Worm (Caenorhabditis elegans) whole organism, L1 larva: ENCODE results near the gene F43C11.6.

Experiments
- C04F5.9 ChIP-seq: sonication (generic microtip); optimal IDR thresholded peaks from 2 replicates; lab custom pipeline; 2016; ENCODE audit warnings: missing genetic modification characterization, missing compliant biosample characterization
- C16A3.4 ChIP-seq: fragments of 150-350 bp; optimal IDR thresholded peaks from 2 replicates; lab custom pipeline; 2014; ENCODE audit warnings: missing biosample characterization, missing genetic modification characterization
- Y116A8C.19 ChIP-seq: sonication (generic microtip); optimal IDR thresholded peaks from 2 replicates; lab custom pipeline; 2016; ENCODE audit warnings: missing compliant biosample characterization, missing genetic modification characterization, borderline replicate concordance
- aha-1 ChIP-seq: fragments of 150-350 bp; optimal IDR thresholded peaks from 2 replicates; lab custom pipeline; 2014; ENCODE audit warnings: missing biosample characterization, missing genetic modification characterization
- aly-2 ChIP-seq: fragments of 150-350 bp; optimal IDR thresholded peaks from 2 replicates; lab custom pipeline; 2014; ENCODE audit warnings: missing biosample characterization, missing genetic modification characterization
- ceh-8 ChIP-seq: fragments of 200-800 bp; sonication (Bioruptor generic); optimal IDR thresholded peaks from 2 replicates; lab custom pipeline; 2018; ENCODE audit warnings: mild to moderate bottlenecking, missing genetic modification characterization, moderate library complexity, missing compliant biosample characterization
- ceh-82 ChIP-seq, 3 experiments: fragments of 150-350 bp in 1 of 3; sonication (generic microtip) in 2 of 3; optimal IDR thresholded peaks; 2 replicates each; lab custom pipeline; 2014 to 2017; ENCODE audit warnings: missing biosample characterization in 3 of 3, missing genetic modification characterization in 3 of 3
- ceh-90 ChIP-seq: sonication (generic microtip); optimal IDR thresholded peaks from 2 replicates; lab custom pipeline; 2016; ENCODE audit warnings: missing genetic modification characterization, missing compliant biosample characterization
- ces-1 ChIP-seq: fragments of 150-350 bp; optimal IDR thresholded peaks from 2 replicates; lab custom pipeline; 2014; ENCODE audit warnings: missing biosample characterization, missing genetic modification reagents, missing genetic modification characterization
- efl-3 ChIP-seq: fragments of 200-800 bp; sonication (Bioruptor generic); optimal IDR thresholded peaks from 2 replicates; lab custom pipeline; 2018; ENCODE audit warnings: mild to moderate bottlenecking, missing genetic modification characterization, missing compliant biosample characterization
- egl-13 ChIP-seq: sonication (generic microtip); optimal IDR thresholded peaks from 2 replicates; lab custom pipeline; 2016; ENCODE audit warnings: missing genotype, missing genetic modification reagents, missing genetic modification characterization, missing compliant biosample characterization
- elt-2 ChIP-seq: sonication (generic microtip); optimal IDR thresholded peaks from 2 replicates; lab custom pipeline; 2016; ENCODE audit warnings: missing genetic modification characterization, mild to moderate bottlenecking, inconsistent platforms, missing compliant biosample characterization, missing genetic modification reagents
- irx-1 ChIP-seq: sonication (generic microtip); optimal IDR thresholded peaks from 2 replicates; lab custom pipeline; 2016; ENCODE audit warnings: missing genetic modification characterization, missing compliant biosample characterization
- isw-1 ChIP-seq: fragments of 200-800 bp; sonication (Bioruptor generic); IDR thresholded peaks from 2 replicates; pipeline ENCODE4 v1.3.6; 2022; ENCODE audit warnings: missing genetic modification characterization, missing compliant biosample characterization
- lin-39 ChIP-seq: fragments of 150-350 bp; optimal IDR thresholded peaks from 2 replicates; lab custom pipeline; 2014; ENCODE audit warnings: missing biosample characterization, missing genetic modification reagents, missing genetic modification characterization
- lir-3 ChIP-seq: sonication (generic microtip); optimal IDR thresholded peaks from 2 replicates; lab custom pipeline; 2016; ENCODE audit warnings: mild to moderate bottlenecking, missing genetic modification characterization, moderate library complexity, missing compliant biosample characterization; ENCODE audit not compliant: poor library complexity
- nhr-11 ChIP-seq: fragments of 150-350 bp; optimal IDR thresholded peaks from 2 replicates; lab custom pipeline; 2014; ENCODE audit warnings: missing biosample characterization, missing genetic modification characterization
- nhr-20 ChIP-seq: sonication (generic microtip); optimal IDR thresholded peaks from 2 replicates; lab custom pipeline; 2016; ENCODE audit warnings: mild to moderate bottlenecking, missing genetic modification characterization, missing compliant biosample characterization
- nhr-71 ChIP-seq: sonication (generic microtip); optimal IDR thresholded peaks from 2 replicates; lab custom pipeline; 2016; ENCODE audit warnings: mild to moderate bottlenecking, missing genetic modification characterization, moderate library complexity, missing compliant biosample characterization
- nhr-76 ChIP-seq: sonication (generic microtip); optimal IDR thresholded peaks from 2 replicates; lab custom pipeline; 2017; ENCODE audit warnings: missing biosample characterization, missing genetic modification characterization
- nhr-90 ChIP-seq: sonication (generic microtip); optimal IDR thresholded peaks from 2 replicates; lab custom pipeline; 2016; ENCODE audit warnings: mild to moderate bottlenecking, missing genetic modification characterization, missing compliant biosample characterization; ENCODE audit not compliant: poor library complexity
- skn-1 ChIP-seq: fragments of 150-350 bp; optimal IDR thresholded peaks from 2 replicates; lab custom pipeline; 2014; ENCODE audit warnings: missing biosample characterization, missing genetic modification characterization
- snpc-4 ChIP-seq: fragments of 150-350 bp; optimal IDR thresholded peaks from 2 replicates; lab custom pipeline; 2014; ENCODE audit warnings: missing biosample characterization, missing genetic modification characterization
- snu-23 ChIP-seq: sonication (generic microtip); optimal IDR thresholded peaks from 2 replicates; lab custom pipeline; 2016; ENCODE audit warnings: missing genetic modification characterization, missing compliant biosample characterization
- sup-37 ChIP-seq: fragments of 200-800 bp; sonication (Bioruptor generic); optimal IDR thresholded peaks from 2 replicates; lab custom pipeline; 2018; ENCODE audit warnings: mild to moderate bottlenecking, missing genetic modification characterization, missing compliant biosample characterization
- unc-30 ChIP-seq: sonication (generic microtip); optimal IDR thresholded peaks from 2 replicates; lab custom pipeline; 2017; ENCODE audit warnings: missing biosample characterization, missing genetic modification characterization
- unc-62 ChIP-seq: fragments of 150-350 bp; optimal IDR thresholded peaks from 2 replicates; lab custom pipeline; 2014; ENCODE audit warnings: missing biosample characterization, missing genetic modification reagents, missing genetic modification characterization
- vab-15 ChIP-seq: sonication (generic microtip); optimal IDR thresholded peaks from 2 replicates; lab custom pipeline; 2017; ENCODE audit warnings: missing genotype, mild to moderate bottlenecking, missing genetic modification characterization, missing compliant biosample characterization
- xbp-1 ChIP-seq: sonication (generic microtip); optimal IDR thresholded peaks from 2 replicates; lab custom pipeline; 2016; ENCODE audit warnings: missing genetic modification characterization, missing compliant biosample characterization
- zag-1 ChIP-seq: fragments of 150-350 bp; optimal IDR thresholded peaks from 2 replicates; lab custom pipeline; 2014; ENCODE audit warnings: missing biosample characterization, missing genetic modification characterization
- ztf-4 ChIP-seq: fragments of 150-350 bp; optimal IDR thresholded peaks from 2 replicates; lab custom pipeline; 2014; ENCODE audit warnings: missing biosample characterization, missing genetic modification characterization

The F43C11.6 gene

ce11 chrII:2383334-2383733 is 41.1 kb downstream of the F43C11.6 start, which contains the start of gene F16G10.8:
Gene F16G10.8 (minus strand): TSS chrII:2383434.
- TF ChIP-seq snpc-4 = no peak
- TF ChIP-seq egl-13 (tag; lab: Kevin White, UChicago) = no peak
- TF ChIP-seq xbp-1 = no peak
- no peak for TF ChIP-seq aly-2 (tag; lab: Kevin White, UChicago)
- no peak for TF ChIP-seq unc-30 (tag; lab: Kevin White, UChicago)
- no peak for TF ChIP-seq nhr-11 (tag; lab: Kevin White, UChicago)

ce11 chrII:2385495-2385894 is 43.3 kb downstream of the F43C11.6 start, which contains the start of gene F16G10.9:
Gene F16G10.9 (minus strand): TSS chrII:2385595.
- TF ChIP-seq C16A3.4 (tag; lab: Kevin White, UChicago) (no peak), irx-1 (no peak), lir-3 (tag; lab: Kevin White, UChicago) (no peak), nhr-20 (no peak), efl-3 (GFP tag; lab: Kevin White, UChicago) (no peak), nhr-90 (tag; lab: Kevin White, UChicago) (no peak), C04F5.9 (tag; lab: Kevin White, UChicago) (no peak), ceh-90 (tag; lab: Kevin White, UChicago) (no peak)
- TF ChIP-seq, all 84 proteins: peak for 0

- no peak for TF ChIP-seq ces-1 (GFP tag; lab: Kevin White, UChicago)
- TF ChIP-seq snu-23 (GFP tag; lab: Kevin White, UChicago) = no peak
- TF ChIP-seq isw-1 (GFP tag; lab: Robert Waterston, UW) = no peak
- TF ChIP-seq unc-62 (GFP tag; lab: Kevin White, UChicago) = no peak
- TF ChIP-seq elt-2 = no peak
- TF ChIP-seq nhr-71 = no peak
- no peak for TF ChIP-seq ztf-4
- TF ChIP-seq sup-37 (GFP tag; lab: Kevin White, UChicago) = no peak
- TF ChIP-seq vab-15 = no peak
- TF ChIP-seq unc-30 (tag; lab: Kevin White, UChicago) = no peak
- TF ChIP-seq ceh-90 (tag; lab: Kevin White, UChicago) = no peak
- TF ChIP-seq skn-1 = no peak
- TF ChIP-seq Y116A8C.19 (tag; lab: Kevin White, UChicago) = no peak
- no peak for TF ChIP-seq lin-39
- no peak for TF ChIP-seq aha-1 (tag; lab: Kevin White, UChicago)
- no peak for TF ChIP-seq ceh-82 (tag; optimal IDR thresholded peaks at IDR 0.05; lab: Kevin White, UChicago)
- TF ChIP-seq zag-1 (tag; lab: Kevin White, UChicago) = no peak
- TF ChIP-seq ceh-8 (GFP tag; lab: Kevin White, UChicago) = no peak
- TF ChIP-seq nhr-76 (tag; lab: Kevin White, UChicago) = no peak
- TF ChIP-seq snpc-4 = no peak
Observed at ce11 chrII:2390884-2391283, 48.7 kb downstream of the F43C11.6 start, which contains the start of gene F16G10.10. Gene F16G10.10 (minus strand): TSS chrII:2390984.
